Worm (Caenorhabditis elegans) whole organism, late embryonic: ENCODE measurements around the gene C43D7.8.

Experiments
- ama-1 ChIP-seq: fragments of 150-350 bp; optimal IDR thresholded peaks from 2 replicates; lab custom pipeline; 2014
- ceh-24 ChIP-seq: sonication (generic microtip); optimal IDR thresholded peaks from 2 replicates; lab custom pipeline; 2016; ENCODE audit warnings: mild to moderate bottlenecking, missing genetic modification characterization, missing compliant biosample characterization
- ceh-9 ChIP-seq: sonication (generic microtip); optimal IDR thresholded peaks from 2 replicates; lab custom pipeline; 2016; ENCODE audit warnings: mild to moderate bottlenecking, missing genetic modification characterization, inconsistent platforms, missing compliant biosample characterization
- nfya-1 ChIP-seq: sonication (generic microtip); optimal IDR thresholded peaks from 2 replicates; lab custom pipeline; 2017; ENCODE audit warnings: missing genetic modification characterization, mild to moderate bottlenecking, missing compliant biosample characterization, antibody characterized with exemption, moderate library complexity
- pqm-1 ChIP-seq: sonication (generic microtip); optimal IDR thresholded peaks from 2 replicates; lab custom pipeline; 2016; ENCODE audit warnings: missing genetic modification characterization, missing compliant biosample characterization
- tbx-2 ChIP-seq: sonication (generic microtip); optimal IDR thresholded peaks from 2 replicates; lab custom pipeline; 2016; ENCODE audit warnings: missing genetic modification characterization, missing compliant biosample characterization
- unc-86 ChIP-seq: sonication (generic microtip); optimal IDR thresholded peaks from 2 replicates; lab custom pipeline; 2016; ENCODE audit warnings: missing genetic modification characterization, missing compliant biosample characterization

DNA sequence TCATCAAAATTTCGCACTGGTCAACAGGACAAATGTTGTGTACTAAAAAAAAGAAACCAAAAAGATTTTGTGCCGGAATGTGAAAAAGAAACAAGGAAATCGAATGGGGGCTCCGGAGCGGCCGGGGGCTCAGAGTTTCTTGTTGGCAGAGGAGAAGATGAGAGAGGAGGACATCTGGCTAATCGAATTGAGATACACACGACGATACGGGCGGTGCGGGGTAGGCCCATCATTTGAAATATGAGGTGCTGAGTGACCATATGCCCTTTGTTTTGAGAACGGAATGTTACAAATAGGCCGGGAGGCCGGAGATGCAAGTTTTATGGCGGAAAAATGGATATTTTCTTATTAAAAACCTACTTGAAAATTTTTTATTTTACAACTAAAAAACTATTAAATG, 46.7 kb upstream of the C43D7.8 start:
- TF ChIP-seq pqm-1 (tag; lab: Kevin White, UChicago): no peak
- TF ChIP-seq unc-86: no peak
- TF ChIP-seq nfya-1 (tag; lab: Kevin White, UChicago): no peak
- TF ChIP-seq tbx-2 (tag; lab: Kevin White, UChicago): no peak
- TF ChIP-seq ama-1 (lab: Kevin White, UChicago): no peak
- TF ChIP-seq ceh-9: no peak
- TF ChIP-seq ceh-24 (tag; lab: Kevin White, UChicago): no peak
